In genomic region chrIII:13446865-13447264, ce11 we compare ENCODE assay signal across 2 worm cellular contexts.
TF ChIP-seq lines count a peak whose summit lies in the region.

No protein-coding gene starts in this region.

TF ChIP-seq in whole organism, midembryonic, 9 proteins besides CTCF, POLR2A, EP300 and RAD21:
- peak; percentile 65; the same call in 1 of the 2 replicates for TF ChIP-seq flt-1 (GFP tag; IDR thresholded peaks at IDR 0.05; lab: Robert Waterston, UW)

TF ChIP-seq in whole organism, young adult, 124 proteins besides CTCF, POLR2A, EP300 and RAD21:
- peak; percentile 91 for TF ChIP-seq hsf-1 (GFP tag; IDR thresholded peaks at IDR 0.05; lab: Robert Waterston, UW)
TF ChIP-seq in whole organism, young adult: peak in this region for 1; not testable (repeated sequence) for 123.
